Fruit fly (Drosophila melanogaster) whole organism, embryonic: ENCODE data around the gene CG5160.
A peak's percentile ranks its signal among the peaks of the same experiment; 100 is the strongest.

Experiments used
- Adf1 ChIP-seq: fragments of 200-800 bp; sonication (Bioruptor generic); IDR thresholded peaks from 2 replicates; pipeline ENCODE4 v1.3.6; 2022; ENCODE audit warnings: missing biosample characterization, missing genetic modification characterization
- CG11093 ChIP-seq: fragments of 200-800 bp; sonication (Bioruptor generic); IDR thresholded peaks from 3 replicates; pipeline ENCODE4 v1.3.6; 2022; ENCODE audit warnings: missing biosample characterization, missing genetic modification characterization
- CG11247 ChIP-seq: fragments of 200-800 bp; sonication (Bioruptor generic); IDR thresholded peaks from 2 replicates; pipeline ENCODE4 v1.3.6; 2022; ENCODE audit warnings: missing biosample characterization, missing genetic modification characterization
- CG13775 ChIP-seq: fragments of 200-800 bp; sonication (Bioruptor generic); optimal IDR thresholded peaks from 3 replicates; lab custom pipeline; 2017; ENCODE audit warnings: missing biosample characterization, mild to moderate bottlenecking, missing genetic modification characterization
- CG2129 ChIP-seq: fragments of 200-800 bp; sonication (Bioruptor generic); IDR thresholded peaks from 2 replicates; pipeline ENCODE4 v1.3.6; 2022; ENCODE audit warnings: missing biosample characterization, missing genetic modification characterization; ENCODE audit not compliant: partially characterized antibody
- CG2889 ChIP-seq: fragments of 200-800 bp; sonication (Bioruptor generic); IDR thresholded peaks from 3 replicates; pipeline ENCODE4 v1.3.6; 2022; ENCODE audit warnings: missing biosample characterization, missing genetic modification characterization
- CG30020 ChIP-seq: fragments of 200-800 bp; optimal IDR thresholded peaks from 2 replicates; lab custom pipeline; 2019; ENCODE audit warnings: missing biosample characterization, mild to moderate bottlenecking, missing genetic modification characterization, moderate library complexity
- CG32772 ChIP-seq: fragments of 200-800 bp; sonication (Bioruptor generic); IDR thresholded peaks from 2 replicates; pipeline ENCODE4 v1.3.6; 2022; ENCODE audit warnings: missing biosample characterization, missing genetic modification characterization
- CG34376 ChIP-seq: fragments of 200-800 bp; sonication (Bioruptor generic); optimal IDR thresholded peaks from 2 replicates; lab custom pipeline; 2018; ENCODE audit warnings: missing biosample characterization, mild to moderate bottlenecking, missing genetic modification characterization
- CG34422 ChIP-seq: fragments of 200-800 bp; sonication (Bioruptor generic); IDR thresholded peaks from 3 replicates; pipeline ENCODE4 v1.3.6; 2022; ENCODE audit warnings: missing biosample characterization, missing genetic modification characterization
- CG7372 ChIP-seq: fragments of 200-800 bp; sonication (Bioruptor generic); IDR thresholded peaks from 2 replicates; pipeline ENCODE4 v1.3.6; 2022; ENCODE audit warnings: missing biosample characterization, missing genetic modification characterization
- CoRest ChIP-seq: fragments of 200-800 bp; sonication (Bioruptor generic); optimal IDR thresholded peaks from 3 replicates; lab custom pipeline; 2018; ENCODE audit warnings: missing biosample characterization, mild to moderate bottlenecking, missing genetic modification characterization, moderate library complexity
- CrebB ChIP-seq: fragments of 200-800 bp; sonication (Bioruptor generic); optimal IDR thresholded peaks from 3 replicates; lab custom pipeline; 2018; ENCODE audit warnings: missing biosample characterization, mild to moderate bottlenecking, missing genetic modification characterization
- Deaf1 ChIP-seq: fragments of 200-800 bp; optimal IDR thresholded peaks from 3 replicates; lab custom pipeline; 2019; ENCODE audit warnings: missing biosample characterization, mild to moderate bottlenecking, missing genetic modification characterization, moderate library complexity
- Dek ChIP-seq: fragments of 200-800 bp; sonication (Bioruptor generic); optimal IDR thresholded peaks from 3 replicates; lab custom pipeline; 2019; ENCODE audit warnings: missing biosample characterization, mild to moderate bottlenecking, missing genetic modification characterization, moderate library complexity
- Ets97D ChIP-seq: fragments of 200-800 bp; sonication (Bioruptor generic); optimal IDR thresholded peaks from 3 replicates; lab custom pipeline; 2016; ENCODE audit warnings: missing biosample characterization, missing genetic modification characterization
- HLHmδ ChIP-seq: fragments of 200-800 bp; sonication (Bioruptor generic); optimal IDR thresholded peaks from 2 replicates; lab custom pipeline; 2018; ENCODE audit warnings: missing biosample characterization, mild to moderate bottlenecking, missing genetic modification characterization, moderate library complexity
- HmgD ChIP-seq: fragments of 200-800 bp; sonication (Bioruptor generic); optimal IDR thresholded peaks from 3 replicates; lab custom pipeline; 2016; ENCODE audit warnings: missing biosample characterization, missing genetic modification characterization
- Jarid2 ChIP-seq: fragments of 200-800 bp; sonication (Bioruptor generic); optimal IDR thresholded peaks from 3 replicates; lab custom pipeline; 2017; ENCODE audit warnings: mild to moderate bottlenecking, missing biosample characterization, missing genetic modification reagents, missing genetic modification characterization
- Lim3 ChIP-seq: fragments of 200-800 bp; sonication (Bioruptor generic); IDR thresholded peaks from 2 replicates; pipeline ENCODE4 v1.3.6; 2022; ENCODE audit warnings: missing biosample characterization, missing genetic modification characterization
- Mes4 ChIP-seq: fragments of 200-800 bp; sonication (Bioruptor generic); optimal IDR thresholded peaks from 2 replicates; lab custom pipeline; 2016; ENCODE audit warnings: missing biosample characterization, missing genetic modification characterization
- Opbp ChIP-seq: fragments of 200-800 bp; sonication (Bioruptor generic); IDR thresholded peaks from 3 replicates; pipeline ENCODE4 v1.3.6; 2022; ENCODE audit warnings: missing biosample characterization, missing genetic modification characterization; ENCODE audit not compliant: partially characterized antibody
- Scr ChIP-seq: fragments of 200-800 bp; sonication (Bioruptor generic); IDR thresholded peaks from 2 replicates; pipeline ENCODE4 v1.3.6; 2022; ENCODE audit warnings: missing biosample characterization, missing genetic modification characterization; ENCODE audit not compliant: partially characterized antibody
- aop ChIP-seq: fragments of 200-800 bp; sonication (Bioruptor generic); IDR thresholded peaks from 2 replicates; pipeline ENCODE4 v1.3.6; 2022; ENCODE audit warnings: missing biosample characterization, missing genetic modification characterization
- az2 ChIP-seq: fragments of 200-800 bp; sonication (Bioruptor generic); optimal IDR thresholded peaks from 3 replicates; lab custom pipeline; 2016; ENCODE audit warnings: missing biosample characterization, missing genetic modification characterization
- cad ChIP-seq: fragments of >200 bp; optimal IDR thresholded peaks from 2 replicates; lab custom pipeline; 2017; ENCODE audit warnings: missing biosample characterization, missing genetic modification characterization
- dimm ChIP-seq: fragments of 200-800 bp; sonication (Bioruptor generic); IDR thresholded peaks from 2 replicates; pipeline ENCODE4 v1.3.6; 2022; ENCODE audit warnings: missing biosample characterization, missing genetic modification characterization
- dpn ChIP-seq, 2 experiments: fragments of 200-800 bp; sonication (Bioruptor generic); optimal IDR thresholded peaks; 3 replicates each; lab custom pipeline; 2016; ENCODE audit warnings: missing biosample characterization in 2 of 2, missing genetic modification characterization in 2 of 2
- ftz-f1 ChIP-seq: fragments of 200-800 bp; sonication (Bioruptor generic); optimal IDR thresholded peaks from 2 replicates; lab custom pipeline; 2016; ENCODE audit warnings: missing biosample characterization, missing genetic modification characterization
- fu2 ChIP-seq: fragments of 200-800 bp; sonication (Bioruptor generic); optimal IDR thresholded peaks from 2 replicates; lab custom pipeline; 2016; ENCODE audit warnings: missing biosample characterization, missing genetic modification characterization
- gfzf ChIP-seq: fragments of 200-800 bp; sonication (Bioruptor generic); optimal IDR thresholded peaks from 2 replicates; lab custom pipeline; 2016; ENCODE audit warnings: missing biosample characterization, mild to moderate bottlenecking, missing genetic modification characterization, moderate library complexity
- inv ChIP-seq: fragments of 200-800 bp; sonication (Bioruptor generic); IDR thresholded peaks from 2 replicates; pipeline ENCODE4 v1.3.6; 2022; ENCODE audit warnings: missing biosample characterization, missing genetic modification characterization; ENCODE audit not compliant: partially characterized antibody
- jigr1 ChIP-seq: fragments of 200-800 bp; sonication (Bioruptor generic); IDR thresholded peaks from 3 replicates; pipeline ENCODE4 v1.3.6; 2022; ENCODE audit warnings: missing biosample characterization, missing genetic modification characterization
- mld ChIP-seq: fragments of 200-800 bp; sonication (Bioruptor generic); IDR thresholded peaks from 3 replicates; pipeline ENCODE4 v1.3.6; 2022; ENCODE audit warnings: missing biosample characterization, missing genetic modification characterization; ENCODE audit not compliant: partially characterized antibody
- nerfin-1 ChIP-seq: fragments of 200-800 bp; sonication (Bioruptor generic); optimal IDR thresholded peaks from 3 replicates; lab custom pipeline; 2019; ENCODE audit warnings: missing biosample characterization, mild to moderate bottlenecking, missing genetic modification characterization, moderate library complexity
- peb ChIP-seq: fragments of 200-800 bp; sonication (Bioruptor generic); IDR thresholded peaks from 2 replicates; pipeline ENCODE4 v1.3.6; 2022; ENCODE audit warnings: missing biosample characterization, missing genetic modification characterization
- pita ChIP-seq: fragments of 200-800 bp; sonication (Bioruptor generic); optimal IDR thresholded peaks from 2 replicates; lab custom pipeline; 2017; ENCODE audit warnings: missing biosample characterization, mild to moderate bottlenecking, missing genetic modification characterization
- pnt ChIP-seq: fragments of 200-800 bp; sonication (Bioruptor generic); optimal IDR thresholded peaks from 3 replicates; lab custom pipeline; 2016; ENCODE audit warnings: missing biosample characterization, missing genetic modification characterization
- psq ChIP-seq: fragments of 200-800 bp; sonication (Bioruptor generic); optimal IDR thresholded peaks from 2 replicates; lab custom pipeline; 2017; ENCODE audit warnings: missing biosample characterization, missing genetic modification characterization
- repo ChIP-seq: fragments of 200-800 bp; sonication (Bioruptor generic); optimal IDR thresholded peaks from 2 replicates; lab custom pipeline; 2016; ENCODE audit warnings: missing biosample characterization, missing genetic modification characterization
- run ChIP-seq: fragments of 200-800 bp; sonication (Bioruptor generic); optimal IDR thresholded peaks from 3 replicates; lab custom pipeline; 2018; ENCODE audit warnings: missing biosample characterization, mild to moderate bottlenecking, missing genetic modification characterization
- sc ChIP-seq, 3 experiments: fragments of >200 bp in 2 of 3; fragments of 200-800 bp in 1 of 3; sonication (Bioruptor generic) in 1 of 3; optimal IDR thresholded peaks; 2 replicates in 2 of 3; 3 replicates in 1 of 3; lab custom pipeline; 2017; ENCODE audit warnings: mild to moderate bottlenecking in 1 of 3, missing biosample characterization in 1 of 3, missing genetic modification characterization in 1 of 3, missing genetic modification reagents in 1 of 3
- sd ChIP-seq: fragments of 200-800 bp; sonication (Bioruptor generic); optimal IDR thresholded peaks from 3 replicates; lab custom pipeline; 2018; ENCODE audit warnings: missing biosample characterization, mild to moderate bottlenecking, missing genetic modification characterization, moderate library complexity
- sens ChIP-seq: fragments of 200-800 bp; sonication (Bioruptor generic); peaks from one replicate; lab custom pipeline; 2016; ENCODE audit warnings: missing biosample characterization, missing genetic modification characterization
- sens-2 ChIP-seq: fragments of 200-800 bp; sonication (Bioruptor generic); IDR thresholded peaks from 2 replicates; pipeline ENCODE4 v1.3.6; 2022; ENCODE audit warnings: missing biosample characterization, missing genetic modification characterization
- slp2 ChIP-seq: fragments of 200-800 bp; sonication (Bioruptor generic); optimal IDR thresholded peaks from 2 replicates; lab custom pipeline; 2016; ENCODE audit warnings: missing biosample characterization, missing genetic modification characterization
- tio ChIP-seq: fragments of 200-800 bp; sonication (Bioruptor generic); optimal IDR thresholded peaks from 2 replicates; lab custom pipeline; 2017; ENCODE audit warnings: missing biosample characterization, missing genetic modification characterization, inconsistent platforms
- toy ChIP-seq: fragments of 200-800 bp; sonication (Bioruptor generic); IDR thresholded peaks from 2 replicates; pipeline ENCODE4 v1.3.6; 2022; ENCODE audit warnings: missing biosample characterization, missing genetic modification characterization
- usp ChIP-seq: fragments of >200 bp; optimal IDR thresholded peaks from 2 replicates; lab custom pipeline; 2017; ENCODE audit warnings: missing biosample characterization, missing genetic modification characterization
- wor ChIP-seq: fragments of 200-800 bp; sonication (Bioruptor generic); IDR thresholded peaks from 2 replicates; pipeline ENCODE4 v1.3.6; 2022; ENCODE audit warnings: missing biosample characterization, missing genetic modification characterization
- zfh2 ChIP-seq: fragments of 200-800 bp; sonication (Bioruptor generic); optimal IDR thresholded peaks from 2 replicates; lab custom pipeline; 2016; ENCODE audit warnings: missing biosample characterization, missing genetic modification characterization

The CG5160 gene

DNA sequence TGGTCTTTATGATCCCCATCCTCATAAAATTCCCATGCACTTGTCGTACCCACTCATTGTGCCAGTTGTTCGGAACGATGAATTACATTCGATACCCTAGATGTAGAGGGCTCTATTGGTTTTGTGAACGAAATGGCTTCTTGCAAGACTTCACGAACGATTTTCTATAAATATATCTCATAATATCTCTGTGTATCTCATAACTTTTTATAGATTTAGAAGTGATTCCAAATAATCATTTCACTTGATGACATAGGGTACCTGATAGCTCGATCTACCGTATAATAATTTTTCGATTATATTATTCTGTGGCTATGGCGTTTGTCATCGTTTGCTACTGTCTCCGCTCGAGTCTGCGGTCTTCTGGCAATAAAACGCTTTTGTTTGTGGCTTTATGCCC lies 1.6 kb downstream of the CG5160 start (continued):
- TF ChIP-seq CG11093 (GFP tag; lab: Robert Waterston, UW) (peak; percentile 53; the same call in 1 of the 3 replicates), dimm (GFP tag; lab: Robert Waterston, UW) (no peak), zfh2 (GFP tag; lab: Kevin White, UChicago) (peak; percentile 26), Lim3 (no peak), toy (GFP tag; lab: Robert Waterston, UW) (0 out of 2 replicates have a peak, but pooled peaks have one; percentile 45), dpn (GFP tag; optimal IDR thresholded peaks at IDR 0.05; lab: Kevin White, UChicago) (peak; percentile 62 to 76), CrebB (tag; lab: Kevin White, UChicago) (no peak), CG30020 (tag; lab: Kevin White, UChicago) (no peak), Deaf1 (tag; lab: Kevin White, UChicago) (peak; percentile 5), Opbp (GFP tag; lab: Robert Waterston, UW) (no peak), CG7372 (GFP tag; lab: Robert Waterston, UW) (peak; percentile 64), Scr (GFP tag; lab: Robert Waterston, UW) (no peak), CoRest (tag; lab: Kevin White, UChicago) (peak; percentile 56), CG2129 (GFP tag; lab: Robert Waterston, UW) (no peak), Adf1 (GFP tag; lab: Robert Waterston, UW) (no peak), Ets97D (no peak), jigr1 (0 out of 3 replicates have a peak, but pooled peaks have one; percentile 43), CG32772 (GFP tag; lab: Robert Waterston, UW) (peak; percentile 65), psq (GFP tag; lab: Kevin White, UChicago) (no peak), aop (GFP tag; lab: Robert Waterston, UW) (no peak), Dek (peak; percentile 49), inv (GFP tag; lab: Robert Waterston, UW) (no peak), HLHmδ (GFP tag; lab: Kevin White, UChicago) (no peak), peb (0 out of 2 replicates have a peak, but pooled peaks have one; percentile 34), CG2889 (GFP tag; lab: Robert Waterston, UW) (no peak), run (peak; percentile 60), repo (no peak), gfzf (GFP tag; lab: Kevin White, UChicago) (no peak), wor (GFP tag; lab: Robert Waterston, UW) (peak; percentile 38; the same call in 1 of the 2 replicates), pita (GFP tag; lab: Kevin White, UChicago) (no peak), Jarid2 (GFP tag; lab: Kevin White, UChicago) (no peak), sens-2 (GFP tag; lab: Robert Waterston, UW) (no peak), sd (tag; lab: Kevin White, UChicago) (peak; percentile 14), pnt (peak; percentile 50), HmgD (GFP tag; lab: Kevin White, UChicago) (no peak), CG34422 (GFP tag; lab: Robert Waterston, UW) (peak; percentile 77; the same call in 1 of the 3 replicates), sc (optimal IDR thresholded peaks at IDR 0.05; lab: Kevin White, UChicago) (no peak), sc (GFP tag; optimal IDR thresholded peaks at IDR 0.05; lab: Kevin White, UChicago) (peak; percentile 6), CG13775 (GFP tag; lab: Kevin White, UChicago) (peak; percentile 35), fu2 (GFP tag; lab: Kevin White, UChicago) (peak; percentile 14), tio (GFP tag; lab: Kevin White, UChicago) (peak; percentile 51), cad (GFP tag; lab: Kevin White, UChicago) (no peak), Mes4 (GFP tag; lab: Kevin White, UChicago) (no peak), ftz-f1 (no peak), usp (GFP tag; lab: Kevin White, UChicago) (no peak), nerfin-1 (tag; lab: Kevin White, UChicago) (no peak), CG11247 (GFP tag; lab: Robert Waterston, UW) (peak; percentile 54), mld (GFP tag; lab: Robert Waterston, UW) (no peak), slp2 (GFP tag; lab: Kevin White, UChicago) (peak; percentile 19), az2 (GFP tag; lab: Kevin White, UChicago) (peak; percentile 64), sens (GFP tag; lab: Kevin White, UChicago) (peak; percentile 92), CG34376 (no peak)
